Fruit fly (Drosophila melanogaster): ENCODE results near the gene CCKLR-17D3.

- no peak for TF ChIP-seq psq (optimal IDR thresholded peaks at IDR 0.05)
- TF ChIP-seq insv (optimal IDR thresholded peaks at IDR 0.05): no peak
- TF ChIP-seq h (optimal IDR thresholded peaks at IDR 0.05): no peak
- TF ChIP-seq Sin3A (optimal IDR thresholded peaks at IDR 0.05): no peak
These were observed 6.4 kb upstream of the CCKLR-17D3 start for dm6 chrX:18780260-18780659.
